Worm (Caenorhabditis elegans) whole organism, L1 larva: Measurements from ENCODE around the gene M01F1.8.

Experiments
- ceh-82 ChIP-seq, 3 experiments: fragments of 150-350 bp in 1 of 3; sonication (generic microtip) in 2 of 3; optimal IDR thresholded peaks; 2 replicates each; lab custom pipeline; 2014 to 2017; ENCODE audit warnings: missing biosample characterization in 3 of 3, missing genetic modification characterization in 3 of 3
- elt-2 ChIP-seq: sonication (generic microtip); optimal IDR thresholded peaks from 2 replicates; lab custom pipeline; 2016; ENCODE audit warnings: missing genetic modification characterization, mild to moderate bottlenecking, inconsistent platforms, missing compliant biosample characterization, missing genetic modification reagents
- hpl-2 ChIP-seq: fragments of 150-350 bp; optimal IDR thresholded peaks from 2 replicates; lab custom pipeline; 2014; ENCODE audit warnings: missing biosample characterization, missing genetic modification reagents, missing genetic modification characterization
- ztf-11 ChIP-seq, 2 experiments: sonication (generic microtip); optimal IDR thresholded peaks; 2 replicates each; lab custom pipeline; 2016 to 2017; ENCODE audit warnings: missing genetic modification characterization in 2 of 2, missing biosample characterization in 1 of 2, missing compliant biosample characterization in 1 of 2

ce11 chrIII:3470433-3470832 is 31.9 kb downstream of the M01F1.8 start:
- TF ChIP-seq hpl-2 (GFP tag; lab: Kevin White, UChicago): no peak
- TF ChIP-seq ceh-82 (tag; optimal IDR thresholded peaks at IDR 0.05; lab: Kevin White, UChicago): no peak
- TF ChIP-seq ztf-11 (tag; optimal IDR thresholded peaks at IDR 0.05; lab: Kevin White, UChicago): no peak
- no peak for TF ChIP-seq elt-2 (tag; lab: Kevin White, UChicago)
